Fruit fly (Drosophila melanogaster) S2 (cell line): ENCODE measurements around the gene mAChR-C.

Experiments
- CG8478 ChIP-seq: fragments of >200 bp; optimal IDR thresholded peaks from 2 replicates; lab custom pipeline; 2018
- CTCF ChIP-seq, 2 experiments: fragments of >200 bp; optimal IDR thresholded peaks; 2 replicates each; lab custom pipeline; 2018

DNA sequence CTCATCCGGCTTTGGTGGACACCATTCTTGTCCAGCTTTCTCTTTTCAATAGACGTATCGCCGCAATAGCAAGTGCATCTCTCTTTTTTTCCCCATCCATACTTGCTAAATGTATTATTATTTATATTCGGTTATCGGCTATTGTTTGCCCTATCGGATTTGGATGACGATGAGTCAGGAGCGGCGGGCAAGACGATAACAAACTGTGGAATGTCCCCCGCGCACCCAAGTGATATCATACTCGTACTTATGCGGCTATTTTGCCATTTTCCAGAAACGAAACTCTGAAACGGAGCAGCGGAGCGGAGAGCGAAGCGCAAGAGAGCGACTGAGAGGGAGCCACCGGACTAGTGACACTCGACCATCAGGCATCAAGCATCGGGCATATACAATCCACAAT lies 27.1 kb downstream of the mAChR-C start:
- no peak for TF ChIP-seq CG8478
- TF ChIP-seq CTCF (optimal IDR thresholded peaks at IDR 0.05; lab: Kevin White, UChicago), result no peak
